Fruit fly (Drosophila melanogaster) whole organism, prepupa: ENCODE measurements around the gene Drs.

ENCODE experiments used
- Blimp-1 ChIP-seq: fragments of 200-800 bp; sonication (Bioruptor generic); optimal IDR thresholded peaks from 3 replicates; lab custom pipeline; 2017; ENCODE audit warnings: missing biosample characterization, missing genetic modification characterization, mild to moderate bottlenecking, moderate library complexity, missing genetic modification reagents
- CG10631 ChIP-seq: fragments of 200-800 bp; sonication (Bioruptor generic); optimal IDR thresholded peaks from 2 replicates; lab custom pipeline; 2016; ENCODE audit warnings: missing biosample characterization, missing genetic modification characterization
- CG11294 ChIP-seq: fragments of 200-800 bp; sonication (Bioruptor generic); IDR thresholded peaks from 2 replicates; pipeline ENCODE4 v1.3.6; 2022; ENCODE audit warnings: missing biosample characterization, missing genetic modification characterization
- CG11762 ChIP-seq: fragments of 200-800 bp; sonication (Bioruptor generic); optimal IDR thresholded peaks from 3 replicates; lab custom pipeline; 2016; ENCODE audit warnings: missing biosample characterization, missing genetic modification characterization; ENCODE audit not compliant: insufficient read depth
- CG11902 ChIP-seq: fragments of 200-800 bp; sonication (Bioruptor generic); optimal IDR thresholded peaks from 3 replicates; lab custom pipeline; 2016; ENCODE audit warnings: missing biosample characterization, missing genetic modification characterization
- CG15336 ChIP-seq: fragments of 200-800 bp; sonication (Bioruptor generic); IDR thresholded peaks from 2 replicates; pipeline ENCODE4 v1.3.6; 2022; ENCODE audit warnings: missing biosample characterization, missing genetic modification characterization
- CG1621 ChIP-seq: fragments of 200-800 bp; sonication (Bioruptor generic); optimal IDR thresholded peaks from 3 replicates; lab custom pipeline; 2018; ENCODE audit warnings: missing biosample characterization, mild to moderate bottlenecking, missing genetic modification characterization
- CG16779 ChIP-seq: fragments of 200-800 bp; sonication (Bioruptor generic); optimal IDR thresholded peaks from 3 replicates; lab custom pipeline; 2017; ENCODE audit warnings: missing biosample characterization, mild to moderate bottlenecking, missing genetic modification characterization
- CG32006 ChIP-seq: fragments of 200-800 bp; sonication (Bioruptor generic); optimal IDR thresholded peaks from 3 replicates; lab custom pipeline; 2017; ENCODE audit warnings: missing biosample characterization, mild to moderate bottlenecking, missing genetic modification characterization
- CG4318 ChIP-seq: fragments of 200-800 bp; sonication (Bioruptor generic); optimal IDR thresholded peaks from 3 replicates; lab custom pipeline; 2017; ENCODE audit warnings: missing biosample characterization, mild to moderate bottlenecking, missing genetic modification characterization
- CG6163 ChIP-seq: fragments of 200-800 bp; sonication (Bioruptor generic); IDR thresholded peaks from 3 replicates; pipeline ENCODE4 v1.3.6; 2022; ENCODE audit warnings: missing biosample characterization, missing genetic modification characterization
- CG6792 ChIP-seq: fragments of 200-800 bp; sonication (Bioruptor generic); optimal IDR thresholded peaks from 3 replicates; lab custom pipeline; 2016; ENCODE audit warnings: missing biosample characterization, missing genetic modification characterization
- CG6808 ChIP-seq: fragments of 200-800 bp; sonication (Bioruptor generic); optimal IDR thresholded peaks from 3 replicates; lab custom pipeline; 2017; ENCODE audit warnings: missing biosample characterization, missing genetic modification characterization, mild to moderate bottlenecking, moderate library complexity, missing genetic modification reagents
- CG6854 ChIP-seq: fragments of 200-800 bp; sonication (Bioruptor generic); optimal IDR thresholded peaks from 2 replicates; lab custom pipeline; 2017; ENCODE audit warnings: missing biosample characterization, mild to moderate bottlenecking, missing genetic modification characterization
- CG7368 ChIP-seq: fragments of 200-800 bp; sonication (Bioruptor generic); optimal IDR thresholded peaks from 3 replicates; lab custom pipeline; 2016; ENCODE audit warnings: missing biosample characterization, missing genetic modification characterization
- CG9139 ChIP-seq: fragments of 200-800 bp; sonication (Bioruptor generic); optimal IDR thresholded peaks from 3 replicates; lab custom pipeline; 2017; ENCODE audit warnings: missing biosample characterization, mild to moderate bottlenecking, missing genetic modification characterization
- Eip75B ChIP-seq: fragments of 200-800 bp; sonication (Bioruptor generic); optimal IDR thresholded peaks from 3 replicates; lab custom pipeline; 2016; ENCODE audit warnings: missing biosample characterization, missing genetic modification characterization
- Eip78C ChIP-seq: fragments of 200-800 bp; sonication (Bioruptor generic); peaks from one replicate; lab custom pipeline; 2016; ENCODE audit warnings: missing biosample characterization, missing genetic modification characterization
- Ets21C ChIP-seq: fragments of 200-800 bp; sonication (Bioruptor generic); optimal IDR thresholded peaks from 3 replicates; lab custom pipeline; 2016; ENCODE audit warnings: missing biosample characterization, missing genetic modification characterization
- Ets96B ChIP-seq: fragments of 200-800 bp; optimal IDR thresholded peaks from 2 replicates; lab custom pipeline; 2019; ENCODE audit warnings: missing biosample characterization, mild to moderate bottlenecking, missing genetic modification characterization, moderate library complexity
- Gug ChIP-seq: fragments of 200-800 bp; sonication (Bioruptor generic); IDR thresholded peaks from 2 replicates; pipeline ENCODE4 v1.3.6; 2022; ENCODE audit warnings: missing biosample characterization, missing genetic modification characterization
- Hr38 ChIP-seq: sonication (Bioruptor generic); optimal IDR thresholded peaks from 2 replicates; lab custom pipeline; 2016; ENCODE audit warnings: missing biosample characterization, missing genetic modification characterization
- Met ChIP-seq: fragments of 200-800 bp; sonication (Bioruptor generic); optimal IDR thresholded peaks from 3 replicates; lab custom pipeline; 2016; ENCODE audit warnings: missing biosample characterization, missing genetic modification characterization
- Sox102F ChIP-seq: fragments of 200-800 bp; sonication (Bioruptor generic); optimal IDR thresholded peaks from 2 replicates; lab custom pipeline; 2016; ENCODE audit warnings: missing biosample characterization, mild to moderate bottlenecking, missing genetic modification characterization
- dac ChIP-seq: fragments of 200-800 bp; sonication (Bioruptor generic); optimal IDR thresholded peaks from 2 replicates; lab custom pipeline; 2017; ENCODE audit warnings: missing biosample characterization, mild to moderate bottlenecking, missing genetic modification characterization
- eg ChIP-seq: fragments of 200-800 bp; sonication (Bioruptor generic); IDR thresholded peaks from 3 replicates; pipeline ENCODE4 v1.3.6; 2022; ENCODE audit warnings: missing biosample characterization, missing genetic modification characterization
- fd85E ChIP-seq: fragments of 200-800 bp; sonication (Bioruptor generic); optimal IDR thresholded peaks from 3 replicates; lab custom pipeline; 2016; ENCODE audit warnings: missing biosample characterization, missing genetic modification characterization
- fkh ChIP-seq: fragments of 200-800 bp; sonication (Bioruptor generic); optimal IDR thresholded peaks from 3 replicates; lab custom pipeline; 2017; ENCODE audit warnings: missing biosample characterization, mild to moderate bottlenecking, missing genetic modification characterization, moderate library complexity
- net ChIP-seq: fragments of 200-800 bp; sonication (Bioruptor generic); optimal IDR thresholded peaks from 3 replicates; lab custom pipeline; 2016; ENCODE audit warnings: missing biosample characterization, missing genetic modification characterization
- salr ChIP-seq, 2 experiments: fragments of 200-800 bp; sonication (Bioruptor generic); optimal IDR thresholded peaks; 3 replicates each; lab custom pipeline; 2016 to 2018; ENCODE audit warnings: missing biosample characterization in 2 of 2, missing genetic modification characterization in 2 of 2, mild to moderate bottlenecking in 1 of 2
- spab ChIP-seq: fragments of 200-800 bp; sonication (Bioruptor generic); optimal IDR thresholded peaks from 2 replicates; lab custom pipeline; 2017; ENCODE audit warnings: missing biosample characterization, mild to moderate bottlenecking, missing genetic modification characterization, missing genetic modification reagents
- ss ChIP-seq, 2 experiments: fragments of 200-800 bp; sonication (Bioruptor generic); optimal IDR thresholded peaks; 2 replicates in 1 of 2; 3 replicates in 1 of 2; lab custom pipeline; 2017 to 2018; ENCODE audit warnings: mild to moderate bottlenecking in 2 of 2, missing biosample characterization in 2 of 2, missing genetic modification characterization in 2 of 2, moderate library complexity in 1 of 2
- svp ChIP-seq: fragments of 200-800 bp; sonication (Bioruptor generic); peaks from one replicate; lab custom pipeline; 2016; ENCODE audit warnings: missing biosample characterization, missing genetic modification characterization
- vri ChIP-seq: fragments of 200-800 bp; sonication (Bioruptor generic); optimal IDR thresholded peaks from 3 replicates; lab custom pipeline; 2016; ENCODE audit warnings: missing biosample characterization, mild to moderate bottlenecking, missing genetic modification characterization

The Drs gene

DNA sequence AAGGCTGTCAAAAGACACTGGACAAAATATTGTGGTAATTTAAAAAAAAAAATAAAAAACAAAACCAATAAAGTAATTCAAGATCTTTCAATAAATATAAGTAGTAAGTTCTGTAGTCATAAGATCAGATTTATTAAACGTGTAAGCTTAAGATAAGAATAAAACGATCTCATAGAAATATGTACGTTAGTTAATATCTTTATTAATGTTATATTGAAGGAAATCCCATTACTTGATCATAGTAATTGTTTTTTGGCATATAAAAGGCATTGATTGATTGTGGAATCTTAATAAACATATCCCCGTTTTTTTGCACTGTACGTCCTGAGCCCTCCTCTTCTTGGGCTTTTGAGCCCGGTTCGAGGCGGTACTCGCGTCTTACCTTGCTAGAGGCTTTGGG is 26.1 kb upstream of the Drs start (continued):
- no peak for TF ChIP-seq Hr38
- peak; percentile 69 for TF ChIP-seq CG10631 (GFP tag; lab: Kevin White, UChicago)
- no peak for TF ChIP-seq CG1621 (tag; lab: Kevin White, UChicago)
- TF ChIP-seq CG6792, result peak; percentile 83
- peak; percentile 7 for TF ChIP-seq CG4318 (GFP tag; lab: Kevin White, UChicago)
- peak; percentile 70 for TF ChIP-seq Sox102F
- TF ChIP-seq dac, result no peak
- no peak for TF ChIP-seq CG16779 (tag; lab: Kevin White, UChicago)
- peak; percentile 93 for TF ChIP-seq svp
- TF ChIP-seq CG32006 (GFP tag; lab: Kevin White, UChicago), result peak; percentile 55
- peak; percentile 65 for TF ChIP-seq Blimp-1
- peak; percentile 42 for TF ChIP-seq CG15336 (GFP tag; lab: Robert Waterston, UW)
- peak; percentile 39 for TF ChIP-seq CG7368
- peak in 1 of 2 experiments; percentile 58 for TF ChIP-seq salr (GFP tag; optimal IDR thresholded peaks at IDR 0.05; lab: Kevin White, UChicago)
- TF ChIP-seq spab (GFP tag; lab: Kevin White, UChicago), result no peak

DNA sequence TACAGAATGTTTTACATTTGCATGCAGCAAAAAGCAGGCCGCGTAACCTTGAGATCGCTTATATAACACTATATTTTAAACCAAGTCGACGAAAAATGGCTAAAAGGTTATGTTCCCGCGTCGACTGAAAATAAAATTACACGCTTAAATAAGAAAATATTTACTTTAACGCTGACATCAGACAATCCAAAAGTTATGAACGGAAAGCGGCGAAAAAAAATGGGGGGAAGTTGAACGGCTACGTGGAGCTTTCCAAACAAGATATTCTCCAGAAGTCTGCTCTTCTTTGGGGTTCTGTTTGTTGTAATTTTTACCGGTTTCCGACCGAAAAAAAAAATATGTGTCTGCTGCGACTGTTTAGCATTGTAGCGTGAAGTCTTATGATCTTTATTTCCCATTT is 24.8 kb upstream of the Drs start:
- TF ChIP-seq vri (GFP tag; lab: Kevin White, UChicago) (peak; percentile 45), Eip75B (GFP tag; lab: Kevin White, UChicago) (no peak), fkh (GFP tag; lab: Kevin White, UChicago) (peak; percentile 52), CG11294 (no peak), CG6808 (GFP tag; lab: Kevin White, UChicago) (no peak), CG11762 (GFP tag; lab: Kevin White, UChicago) (no peak), CG32006 (GFP tag; lab: Kevin White, UChicago) (no peak), CG6854 (GFP tag; lab: Kevin White, UChicago) (peak; percentile 7), Sox102F (no peak), svp (peak; percentile 47), Gug (GFP tag; lab: Robert Waterston, UW) (no peak), CG11902 (GFP tag; lab: Kevin White, UChicago) (no peak), CG16779 (tag; lab: Kevin White, UChicago) (no peak), ss (GFP tag; optimal IDR thresholded peaks at IDR 0.05; lab: Kevin White, UChicago) (no peak), spab (GFP tag; lab: Kevin White, UChicago) (no peak), eg (no peak)

DNA sequence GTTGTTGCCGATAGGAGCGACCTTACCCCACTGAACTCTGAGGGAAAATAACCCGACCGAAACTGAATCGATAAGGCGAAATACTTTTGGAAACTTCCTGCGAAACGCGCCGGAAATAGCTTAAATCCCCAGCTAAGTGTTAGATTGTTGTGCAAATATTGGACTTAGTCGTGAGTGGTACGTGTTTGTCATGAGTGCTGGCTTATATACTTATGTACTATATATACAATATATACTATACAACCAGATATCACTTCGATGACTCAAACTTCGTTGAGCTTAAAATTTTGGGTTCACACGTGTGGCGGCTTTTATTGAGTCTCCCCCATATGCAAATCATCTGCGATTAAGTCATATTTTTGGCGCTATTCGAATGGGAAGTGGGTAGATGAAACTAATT is 23.1 kb upstream of the Drs start:
- TF ChIP-seq fkh (GFP tag; lab: Kevin White, UChicago), result peak; percentile 24
- TF ChIP-seq CG9139 (GFP tag; lab: Kevin White, UChicago), result no peak

DNA sequence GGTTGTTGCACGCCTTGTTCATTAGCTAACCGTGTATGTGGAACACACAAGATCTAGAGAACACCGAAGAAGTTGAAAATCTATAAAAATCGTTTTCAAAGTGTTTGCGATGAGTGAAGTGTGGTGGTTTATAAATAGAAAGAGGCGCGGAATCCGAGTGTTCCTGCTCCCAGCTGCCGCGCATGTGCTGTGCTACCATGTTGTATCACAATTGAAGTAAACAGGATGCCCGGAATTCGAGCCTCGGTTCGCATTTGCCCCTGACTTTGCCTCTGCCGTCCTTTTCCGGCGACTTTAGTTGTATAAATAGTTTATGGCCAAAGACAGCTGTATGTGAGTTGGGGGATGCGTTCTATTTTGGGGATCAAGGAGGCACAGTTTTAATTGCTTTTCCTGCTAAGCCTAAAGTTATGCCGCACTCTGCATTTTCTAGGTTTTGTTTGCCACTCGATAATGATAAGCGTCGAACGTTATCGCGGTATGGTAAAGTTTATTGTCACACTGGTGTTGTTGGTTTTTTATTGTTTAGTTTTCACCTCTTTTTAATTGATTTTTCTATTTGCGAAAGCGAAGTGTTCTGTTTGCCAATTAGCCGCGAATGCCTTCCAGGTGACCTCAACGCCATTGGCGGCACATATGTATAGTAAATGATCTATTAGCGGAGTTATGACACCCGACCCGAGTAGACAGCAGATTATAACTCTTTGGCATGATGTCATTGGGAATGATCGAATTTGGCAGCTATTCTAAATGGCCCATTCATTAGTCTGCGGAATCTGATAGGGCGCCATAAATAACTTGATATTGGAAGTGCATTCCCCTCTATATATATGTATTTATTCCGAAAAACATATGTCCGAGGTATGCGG is 20.2 kb upstream of the Drs start:
- no peak for TF ChIP-seq CG6163 (GFP tag; lab: Robert Waterston, UW)
- no peak for TF ChIP-seq Eip78C (GFP tag; lab: Kevin White, UChicago)
- peak; percentile 70 for TF ChIP-seq vri (GFP tag; lab: Kevin White, UChicago)
- no peak for TF ChIP-seq CG10631 (GFP tag; lab: Kevin White, UChicago)
- TF ChIP-seq Ets21C, result no peak
- TF ChIP-seq Met (GFP tag; lab: Kevin White, UChicago), result no peak
- peak; percentile 6 for TF ChIP-seq CG6808 (GFP tag; lab: Kevin White, UChicago)
- peak; percentile 16 for TF ChIP-seq net
- TF ChIP-seq fkh (GFP tag; lab: Kevin White, UChicago), result peak; percentile 31
- TF ChIP-seq fd85E, result no peak
- peak; percentile 36; the same call in 1 of the 3 replicates for TF ChIP-seq eg
- no peak for TF ChIP-seq Ets96B (tag; lab: Kevin White, UChicago)
- no peak for TF ChIP-seq CG4318 (GFP tag; lab: Kevin White, UChicago)
